Fruit fly (Drosophila melanogaster) whole organism, embryonic: ENCODE data around the gene CG13008.

Experiments
- Atf-2 ChIP-seq: fragments of 200-800 bp; sonication (Bioruptor generic); optimal IDR thresholded peaks from 2 replicates; lab custom pipeline; 2016; ENCODE audit warnings: missing biosample characterization, missing genetic modification characterization
- CG10209 ChIP-seq: fragments of 200-800 bp; sonication (Bioruptor generic); optimal IDR thresholded peaks from 3 replicates; lab custom pipeline; 2017; ENCODE audit warnings: missing biosample characterization, mild to moderate bottlenecking, missing genetic modification characterization, missing genetic modification reagents
- CG11247 ChIP-seq: fragments of 200-800 bp; sonication (Bioruptor generic); IDR thresholded peaks from 2 replicates; pipeline ENCODE4 v1.3.6; 2022; ENCODE audit warnings: missing biosample characterization, missing genetic modification characterization
- CG11560 ChIP-seq: fragments of 200-800 bp; sonication (Bioruptor generic); IDR thresholded peaks from 3 replicates; pipeline ENCODE4 v1.3.6; 2022; ENCODE audit warnings: missing biosample characterization, missing genetic modification characterization
- CG14014 ChIP-seq: fragments of 200-800 bp; sonication (Bioruptor generic); IDR thresholded peaks from 2 replicates; pipeline ENCODE4 v1.3.6; 2022; ENCODE audit warnings: missing biosample characterization, missing genetic modification characterization
- CG14441 ChIP-seq: fragments of 200-800 bp; sonication (Bioruptor generic); IDR thresholded peaks from 2 replicates; pipeline ENCODE4 v1.3.6; 2022; ENCODE audit warnings: missing biosample characterization, missing genetic modification characterization
- CG17568 ChIP-seq: fragments of 200-800 bp; sonication (Bioruptor generic); optimal IDR thresholded peaks from 2 replicates; lab custom pipeline; 2018; ENCODE audit warnings: missing biosample characterization, mild to moderate bottlenecking, missing genetic modification characterization, moderate library complexity
- CG18476 ChIP-seq: fragments of 200-800 bp; sonication (Bioruptor generic); optimal IDR thresholded peaks from 2 replicates; lab custom pipeline; 2016; ENCODE audit warnings: missing biosample characterization, mild to moderate bottlenecking, missing genetic modification characterization
- CG2202 ChIP-seq: fragments of 200-800 bp; sonication (Bioruptor generic); optimal IDR thresholded peaks from 2 replicates; lab custom pipeline; 2018; ENCODE audit warnings: missing biosample characterization, mild to moderate bottlenecking, missing genetic modification characterization
- CG2712 ChIP-seq: fragments of 200-800 bp; optimal IDR thresholded peaks from 3 replicates; lab custom pipeline; 2019; ENCODE audit warnings: missing biosample characterization, mild to moderate bottlenecking, missing genetic modification characterization, moderate library complexity
- CG2875 ChIP-seq: fragments of 200-800 bp; sonication (Bioruptor generic); optimal IDR thresholded peaks from 2 replicates; lab custom pipeline; 2017; ENCODE audit warnings: missing biosample characterization, mild to moderate bottlenecking, missing genetic modification characterization, missing genetic modification reagents
- CG31441 ChIP-seq: fragments of 200-800 bp; sonication (Bioruptor generic); IDR thresholded peaks from 2 replicates; pipeline ENCODE4 v1.3.6; 2022; ENCODE audit warnings: missing biosample characterization, missing genetic modification characterization
- CG32532 ChIP-seq: fragments of 200-800 bp; sonication (Bioruptor generic); IDR thresholded peaks from 2 replicates; pipeline ENCODE4 v1.3.6; 2022; ENCODE audit warnings: missing biosample characterization, missing genetic modification characterization
- CG6765 ChIP-seq: fragments of 200-800 bp; sonication (Bioruptor generic); optimal IDR thresholded peaks from 3 replicates; lab custom pipeline; 2017; ENCODE audit warnings: missing biosample characterization, mild to moderate bottlenecking, missing genetic modification characterization
- CG7839 ChIP-seq: fragments of 200-800 bp; sonication (Bioruptor generic); optimal IDR thresholded peaks from 3 replicates; lab custom pipeline; 2018; ENCODE audit warnings: missing biosample characterization, mild to moderate bottlenecking, missing genetic modification characterization, moderate library complexity
- CkIIα-i1 ChIP-seq: fragments of 200-800 bp; sonication (Bioruptor generic); IDR thresholded peaks from 2 replicates; pipeline ENCODE4 v1.3.6; 2022; ENCODE audit warnings: missing biosample characterization, missing genetic modification characterization
- CrebB ChIP-seq: fragments of 200-800 bp; sonication (Bioruptor generic); optimal IDR thresholded peaks from 3 replicates; lab custom pipeline; 2018; ENCODE audit warnings: missing biosample characterization, mild to moderate bottlenecking, missing genetic modification characterization
- Drgx ChIP-seq: fragments of 200-800 bp; sonication (Bioruptor generic); IDR thresholded peaks from 2 replicates; pipeline ENCODE4 v1.3.6; 2022; ENCODE audit warnings: missing biosample characterization, missing genetic modification characterization
- Eip74EF ChIP-seq, 2 experiments: fragments of 200-800 bp in 1 of 2; fragments of >200 bp in 1 of 2; sonication (Bioruptor generic) in 1 of 2; optimal IDR thresholded peaks; 2 replicates each; lab custom pipeline; 2017 to 2019; ENCODE audit warnings: missing biosample characterization in 2 of 2, missing genetic modification characterization in 2 of 2, mild to moderate bottlenecking in 1 of 2, moderate library complexity in 1 of 2
- Fer1 ChIP-seq: fragments of 200-800 bp; sonication (Bioruptor generic); optimal IDR thresholded peaks from 2 replicates; lab custom pipeline; 2017; ENCODE audit warnings: missing biosample characterization, mild to moderate bottlenecking, missing genetic modification characterization
- Fer3 ChIP-seq: fragments of 200-800 bp; sonication (Bioruptor generic); optimal IDR thresholded peaks from 2 replicates; lab custom pipeline; 2018; ENCODE audit warnings: missing biosample characterization, mild to moderate bottlenecking, missing genetic modification characterization, moderate library complexity
- Hey ChIP-seq: fragments of 200-800 bp; sonication (Bioruptor generic); optimal IDR thresholded peaks from 3 replicates; lab custom pipeline; 2018; ENCODE audit warnings: missing biosample characterization, mild to moderate bottlenecking, missing genetic modification characterization
- HmgZ ChIP-seq: fragments of 200-800 bp; sonication (Bioruptor generic); optimal IDR thresholded peaks from 2 replicates; lab custom pipeline; 2018; ENCODE audit warnings: missing biosample characterization, mild to moderate bottlenecking, missing genetic modification characterization
- Kr ChIP-seq: fragments of 200-800 bp; sonication (Bioruptor generic); optimal IDR thresholded peaks from 2 replicates; lab custom pipeline; 2017; ENCODE audit warnings: missing biosample characterization, mild to moderate bottlenecking, missing genetic modification characterization
- Lhr ChIP-seq: fragments of 200-800 bp; sonication (Bioruptor generic); optimal IDR thresholded peaks from 3 replicates; lab custom pipeline; 2017; ENCODE audit warnings: mild to moderate bottlenecking, missing biosample characterization, missing genetic modification reagents, missing genetic modification characterization
- Mrtf ChIP-seq: fragments of 200-800 bp; sonication (Bioruptor generic); IDR thresholded peaks from 3 replicates; pipeline ENCODE4 v1.3.6; 2022; ENCODE audit warnings: missing biosample characterization, missing genetic modification characterization
- NK7.1 ChIP-seq: fragments of 200-800 bp; sonication (Bioruptor generic); optimal IDR thresholded peaks from 3 replicates; lab custom pipeline; 2016; ENCODE audit warnings: missing biosample characterization, missing genetic modification characterization
- Pdp1 ChIP-seq, 2 experiments: fragments of 200-800 bp; sonication (Bioruptor generic); optimal IDR thresholded peaks; 3 replicates each; lab custom pipeline; 2016; ENCODE audit warnings: missing biosample characterization in 2 of 2, missing genetic modification characterization in 2 of 2, mild to moderate bottlenecking in 1 of 2, moderate library complexity in 1 of 2
- Poxn ChIP-seq: fragments of 200-800 bp; sonication (Bioruptor generic); IDR thresholded peaks from 2 replicates; pipeline ENCODE4 v1.3.6; 2022; ENCODE audit warnings: missing biosample characterization, missing genetic modification characterization
- TFAM ChIP-seq: fragments of 200-800 bp; sonication (Bioruptor generic); optimal IDR thresholded peaks from 2 replicates; lab custom pipeline; 2017; ENCODE audit warnings: missing biosample characterization, missing genetic modification characterization, inconsistent platforms
- bowl ChIP-seq: fragments of 200-800 bp; sonication (Bioruptor generic); IDR thresholded peaks from 2 replicates; pipeline ENCODE4 v1.3.6; 2022; ENCODE audit warnings: missing biosample characterization, missing genetic modification characterization
- dmrt99B ChIP-seq: fragments of 200-800 bp; sonication (Bioruptor generic); optimal IDR thresholded peaks from 2 replicates; lab custom pipeline; 2018; ENCODE audit warnings: missing biosample characterization, mild to moderate bottlenecking, missing genetic modification characterization, moderate library complexity
- dpn ChIP-seq, 2 experiments: fragments of 200-800 bp; sonication (Bioruptor generic); optimal IDR thresholded peaks; 3 replicates each; lab custom pipeline; 2016; ENCODE audit warnings: missing biosample characterization in 2 of 2, missing genetic modification characterization in 2 of 2
- esg ChIP-seq: fragments of 200-800 bp; sonication (Bioruptor generic); conservative IDR thresholded peaks from 2 replicates; pipeline ENCODE4 v1.3.6; 2022; ENCODE audit warnings: missing biosample characterization, missing genetic modification characterization
- fd3F ChIP-seq: fragments of 200-800 bp; sonication (Bioruptor generic); optimal IDR thresholded peaks from 2 replicates; lab custom pipeline; 2018; ENCODE audit warnings: missing biosample characterization, mild to moderate bottlenecking, missing genetic modification characterization, moderate library complexity
- hbn ChIP-seq: fragments of 200-800 bp; sonication (Bioruptor generic); IDR thresholded peaks from 2 replicates; pipeline ENCODE4 v1.3.6; 2022; ENCODE audit warnings: missing biosample characterization, missing genetic modification characterization; ENCODE audit not compliant: partially characterized antibody
- ind ChIP-seq: fragments of 200-800 bp; sonication (Bioruptor generic); optimal IDR thresholded peaks from 3 replicates; lab custom pipeline; 2016; ENCODE audit warnings: missing biosample characterization, missing genetic modification characterization
- inv ChIP-seq: fragments of 200-800 bp; sonication (Bioruptor generic); IDR thresholded peaks from 2 replicates; pipeline ENCODE4 v1.3.6; 2022; ENCODE audit warnings: missing biosample characterization, missing genetic modification characterization; ENCODE audit not compliant: partially characterized antibody
- kni ChIP-seq: fragments of 200-800 bp; sonication (Bioruptor generic); optimal IDR thresholded peaks from 3 replicates; lab custom pipeline; 2017; ENCODE audit warnings: mild to moderate bottlenecking, missing biosample characterization, missing genetic modification reagents, missing genetic modification characterization
- lbe ChIP-seq: fragments of 200-800 bp; sonication (Bioruptor generic); optimal IDR thresholded peaks from 2 replicates; lab custom pipeline; 2016; ENCODE audit warnings: missing biosample characterization, mild to moderate bottlenecking, missing genetic modification characterization
- nerfin-1 ChIP-seq: fragments of 200-800 bp; sonication (Bioruptor generic); optimal IDR thresholded peaks from 3 replicates; lab custom pipeline; 2019; ENCODE audit warnings: missing biosample characterization, mild to moderate bottlenecking, missing genetic modification characterization, moderate library complexity
- nmo ChIP-seq: fragments of 200-800 bp; sonication (Bioruptor generic); optimal IDR thresholded peaks from 2 replicates; lab custom pipeline; 2018; ENCODE audit warnings: missing biosample characterization, mild to moderate bottlenecking, missing genetic modification characterization, moderate library complexity
- onecut ChIP-seq: fragments of 200-800 bp; sonication (Bioruptor generic); IDR thresholded peaks from 2 replicates; pipeline ENCODE4 v1.3.6; 2022; ENCODE audit warnings: missing biosample characterization, missing genetic modification characterization
- org-1 ChIP-seq: fragments of 200-800 bp; sonication (Bioruptor generic); optimal IDR thresholded peaks from 2 replicates; lab custom pipeline; 2017; ENCODE audit warnings: missing biosample characterization, missing genetic modification characterization
- pnt ChIP-seq: fragments of 200-800 bp; sonication (Bioruptor generic); optimal IDR thresholded peaks from 3 replicates; lab custom pipeline; 2016; ENCODE audit warnings: missing biosample characterization, missing genetic modification characterization
- tin ChIP-seq: fragments of 200-800 bp; sonication (Bioruptor generic); optimal IDR thresholded peaks from 3 replicates; lab custom pipeline; 2016; ENCODE audit warnings: missing biosample characterization, missing genetic modification characterization
- tx ChIP-seq: fragments of 200-800 bp; sonication (Bioruptor generic); optimal IDR thresholded peaks from 2 replicates; lab custom pipeline; 2016; ENCODE audit warnings: missing biosample characterization, missing genetic modification characterization
- vvl ChIP-seq: fragments of 200-800 bp; sonication (Bioruptor generic); IDR thresholded peaks from 2 replicates; pipeline ENCODE4 v1.3.6; 2022; ENCODE audit warnings: missing biosample characterization, missing genetic modification characterization

Gene CG13008

DNA sequence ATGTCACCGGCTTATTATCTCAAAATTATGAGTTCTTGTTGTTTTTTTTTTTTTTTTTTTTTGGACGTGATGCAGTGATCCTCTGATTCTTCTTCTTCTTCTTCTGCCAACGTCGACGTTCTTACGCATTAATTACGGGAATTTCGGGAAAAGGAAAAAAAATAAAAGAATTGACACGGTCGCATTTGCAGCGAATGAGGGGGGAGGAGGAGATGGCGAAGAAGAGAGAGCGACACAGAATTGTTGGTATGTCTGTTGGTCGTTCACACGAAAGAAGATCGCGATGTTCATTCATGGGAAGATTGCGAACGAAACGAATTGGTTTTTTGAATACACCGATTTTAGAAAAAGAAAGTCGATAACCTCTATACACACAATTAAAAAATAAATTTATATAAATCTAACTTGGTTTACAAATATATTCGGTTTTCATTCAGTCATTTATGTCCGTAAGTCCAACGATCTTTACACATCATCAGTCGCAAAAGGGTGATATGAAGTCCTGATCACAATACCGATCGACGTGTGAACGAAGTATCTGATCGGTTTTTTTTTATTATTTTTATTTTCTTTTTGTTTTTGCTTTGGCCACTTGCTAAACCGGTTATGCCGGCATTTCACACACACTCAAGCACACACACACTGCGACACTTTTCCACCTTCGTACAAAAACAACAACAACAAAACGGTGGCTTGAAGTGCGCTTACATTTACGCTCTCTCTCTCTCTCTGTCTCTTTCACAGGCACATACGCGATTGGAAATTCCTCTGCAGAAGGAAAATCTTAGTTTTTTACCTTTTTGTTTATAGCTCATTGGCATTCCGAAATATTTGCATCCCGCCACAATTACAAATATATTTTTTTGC lies 39.8 kb downstream of the CG13008 start (continued):
- TF ChIP-seq nmo (GFP tag; lab: Kevin White, UChicago) (peak; percentile 82), onecut (peak; percentile 55), dpn (GFP tag; optimal IDR thresholded peaks at IDR 0.05; lab: Kevin White, UChicago) (peak; percentile 16 to 48), CG32532 (GFP tag; lab: Robert Waterston, UW) (peak; percentile 57; the same call in 1 of the 2 replicates), Pdp1 (GFP tag; optimal IDR thresholded peaks at IDR 0.05; lab: Kevin White, UChicago) (peak; percentile 12 to 33), hbn (no peak), Eip74EF (GFP tag; optimal IDR thresholded peaks at IDR 0.05; lab: Kevin White, UChicago) (peak in 1 of 2 experiments; percentile 72), CG6765 (GFP tag; lab: Kevin White, UChicago) (peak; percentile 38), CG10209 (GFP tag; lab: Kevin White, UChicago) (peak; percentile 64), org-1 (GFP tag; lab: Kevin White, UChicago) (peak; percentile 59), CG14441 (GFP tag; lab: Robert Waterston, UW) (no peak), Mrtf (GFP tag; lab: Robert Waterston, UW) (peak; percentile 16; the same call in 1 of the 3 replicates), Atf-2 (GFP tag; lab: Kevin White, UChicago) (no peak), CG18476 (peak; percentile 53), tin (peak; percentile 59), CG17568 (GFP tag; lab: Kevin White, UChicago) (peak; percentile 45), inv (no peak), Kr (no peak), CG7839 (tag; lab: Kevin White, UChicago) (peak; percentile 83), CrebB (tag; lab: Kevin White, UChicago) (peak; percentile 62), esg (GFP tag; lab: Robert Waterston, UW) (peak; percentile 36; the same call in 1 of the 2 replicates), ind (GFP tag; lab: Kevin White, UChicago) (peak; percentile 36), Fer1 (peak; percentile 81), HmgZ (tag; lab: Kevin White, UChicago) (peak; percentile 68), Lhr (GFP tag; lab: Kevin White, UChicago) (peak; percentile 29), CG14014 (GFP tag; lab: Robert Waterston, UW) (peak; percentile 54; the same call in 1 of the 2 replicates), CG31441 (GFP tag; lab: Robert Waterston, UW) (peak; percentile 87), CG2202 (tag; lab: Kevin White, UChicago) (peak; percentile 35), Drgx (GFP tag; lab: Robert Waterston, UW) (peak; percentile 86), pnt (no peak), CkIIα-i1 (GFP tag; lab: Robert Waterston, UW) (no peak), nerfin-1 (tag; lab: Kevin White, UChicago) (peak; percentile 65), bowl (GFP tag; lab: Robert Waterston, UW) (no peak), NK7.1 (peak; percentile 33), CG11560 (tag; lab: Robert Waterston, UW) (no peak), CG2712 (tag; lab: Kevin White, UChicago) (peak; percentile 91), CG2875 (GFP tag; lab: Kevin White, UChicago) (peak; percentile 44), lbe (GFP tag; lab: Kevin White, UChicago) (peak; percentile 67), fd3F (peak; percentile 40), kni (GFP tag; lab: Kevin White, UChicago) (peak; percentile 66), dmrt99B (tag; lab: Kevin White, UChicago) (peak; percentile 84), tx (no peak), Poxn (GFP tag; lab: Robert Waterston, UW) (no peak), Hey (tag; lab: Kevin White, UChicago) (no peak), CG11247 (GFP tag; lab: Robert Waterston, UW) (no peak), TFAM (no peak), Fer3 (tag; lab: Kevin White, UChicago) (peak; percentile 64), vvl (GFP tag; lab: Robert Waterston, UW) (peak; percentile 65)
